Worm (Caenorhabditis elegans): Measurements from ENCODE around the gene ssq-1.

DNA sequence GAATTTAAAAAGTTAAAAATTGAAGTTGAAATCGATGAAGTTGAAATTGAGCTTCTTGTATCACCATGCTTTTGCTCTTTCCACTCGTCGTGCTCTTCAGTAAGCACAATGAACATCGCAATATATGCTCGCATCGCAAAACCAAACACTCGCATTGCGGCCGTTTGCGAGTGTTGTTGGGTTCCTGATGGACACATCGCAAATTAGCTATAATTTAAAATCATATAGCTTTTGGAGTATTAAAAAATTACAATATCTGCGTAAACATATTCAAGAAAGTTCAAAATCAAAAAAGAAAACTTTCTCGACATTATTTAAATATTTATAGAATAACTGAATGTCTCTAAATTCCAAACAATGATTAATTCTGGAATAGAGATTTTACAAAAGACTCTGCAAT is 10.3 kb upstream of the ssq-1 start, which contains the start of gene K07F5.17:
- TF ChIP-seq pha-4 (tag; optimal IDR thresholded peaks at IDR 0.05) (no peak), ama-1 (optimal IDR thresholded peaks at IDR 0.05) (no peak), ztf-11 (tag; optimal IDR thresholded peaks at IDR 0.05) (no peak), nhr-11 (tag; optimal IDR thresholded peaks at IDR 0.05) (no peak), lin-39 (tag; optimal IDR thresholded peaks at IDR 0.05) (no peak), nhr-25 (tag; optimal IDR thresholded peaks at IDR 0.05) (no peak)
